Worm (Caenorhabditis elegans) whole organism, mixed stage, embryonic: ENCODE results near the gene srw-16.

Experiments
- M03D4.4 ChIP-seq: sonication (generic microtip); optimal IDR thresholded peaks from 2 replicates; lab custom pipeline; 2017; ENCODE audit warnings: mild to moderate bottlenecking, missing genetic modification characterization, missing compliant biosample characterization
- bed-3 ChIP-seq: fragments of 200-800 bp; sonication (Bioruptor generic); optimal IDR thresholded peaks from 3 replicates; lab custom pipeline; 2018; ENCODE audit warnings: mild to moderate bottlenecking, missing genetic modification characterization, moderate library complexity, missing compliant biosample characterization
- ceh-39 ChIP-seq: fragments of 150-350 bp; optimal IDR thresholded peaks from 2 replicates; lab custom pipeline; 2014; ENCODE audit warnings: missing biosample characterization, missing genetic modification characterization
- ceh-43 ChIP-seq: fragments of 200-800 bp; sonication (Bioruptor generic); optimal IDR thresholded peaks from 2 replicates; lab custom pipeline; 2018; ENCODE audit warnings: mild to moderate bottlenecking, missing genetic modification characterization, moderate library complexity, missing compliant biosample characterization
- ceh-83 ChIP-seq: fragments of 200-800 bp; sonication (Bioruptor generic); optimal IDR thresholded peaks from 2 replicates; lab custom pipeline; 2018; ENCODE audit warnings: mild to moderate bottlenecking, missing genetic modification characterization, missing compliant biosample characterization
- ces-1 ChIP-seq: fragments of 150-350 bp; optimal IDR thresholded peaks from 2 replicates; lab custom pipeline; 2014; ENCODE audit warnings: missing biosample characterization, missing genetic modification reagents, missing genetic modification characterization
- cnd-1 ChIP-seq: fragments of 200-800 bp; sonication (Bioruptor generic); optimal IDR thresholded peaks from 2 replicates; lab custom pipeline; 2018; ENCODE audit warnings: mild to moderate bottlenecking, missing genetic modification characterization, missing compliant biosample characterization
- drap-1 ChIP-seq: fragments of 200-800 bp; sonication (Bioruptor generic); optimal IDR thresholded peaks from 3 replicates; lab custom pipeline; 2018; ENCODE audit warnings: mild to moderate bottlenecking, missing genetic modification characterization, missing compliant biosample characterization
- elt-1 ChIP-seq: sonication (generic microtip); optimal IDR thresholded peaks from 2 replicates; lab custom pipeline; 2017; ENCODE audit warnings: missing genetic modification characterization, mild to moderate bottlenecking, missing compliant biosample characterization, antibody characterized with exemption, moderate library complexity, borderline replicate concordance; ENCODE audit not compliant: insufficient read depth
- elt-3 ChIP-seq: fragments of 150-350 bp; optimal IDR thresholded peaks from 2 replicates; lab custom pipeline; 2014; ENCODE audit warnings: missing biosample characterization, missing genetic modification characterization
- flh-1 ChIP-seq: fragments of 200-800 bp; sonication (Bioruptor generic); optimal IDR thresholded peaks from 2 replicates; lab custom pipeline; 2018; ENCODE audit warnings: mild to moderate bottlenecking, missing genetic modification characterization, moderate library complexity, missing compliant biosample characterization
- ham-2 ChIP-seq: fragments of 200-800 bp; sonication (Bioruptor generic); optimal IDR thresholded peaks from 2 replicates; lab custom pipeline; 2018; ENCODE audit warnings: mild to moderate bottlenecking, missing genetic modification characterization, missing compliant biosample characterization
- lin-13 ChIP-seq: fragments of 150-350 bp; optimal IDR thresholded peaks from 2 replicates; lab custom pipeline; 2014; ENCODE audit warnings: missing biosample characterization, missing genetic modification characterization
- mep-1 ChIP-seq: fragments of 150-350 bp; optimal IDR thresholded peaks from 2 replicates; lab custom pipeline; 2017; ENCODE audit warnings: missing biosample characterization, missing genetic modification reagents, missing genetic modification characterization, inconsistent platforms
- mls-2 ChIP-seq: sonication (generic microtip); optimal IDR thresholded peaks from 2 replicates; lab custom pipeline; 2016; ENCODE audit warnings: mild to moderate bottlenecking, missing genetic modification characterization, moderate library complexity, missing compliant biosample characterization
- nhr-12 ChIP-seq: fragments of 150-350 bp; optimal IDR thresholded peaks from 2 replicates; lab custom pipeline; 2014; ENCODE audit warnings: missing biosample characterization, missing genetic modification characterization
- nhr-2 ChIP-seq: fragments of 150-350 bp; optimal IDR thresholded peaks from 2 replicates; lab custom pipeline; 2014; ENCODE audit warnings: missing biosample characterization, missing genetic modification characterization
- nhr-237 ChIP-seq: fragments of 150-350 bp; optimal IDR thresholded peaks from 2 replicates; lab custom pipeline; 2014; ENCODE audit warnings: missing biosample characterization, missing genetic modification characterization
- nhr-28 ChIP-seq: fragments of 150-350 bp; optimal IDR thresholded peaks from 2 replicates; lab custom pipeline; 2014; ENCODE audit warnings: missing biosample characterization, missing genetic modification characterization
- nhr-76 ChIP-seq: sonication (generic microtip); optimal IDR thresholded peaks from 2 replicates; lab custom pipeline; 2017; ENCODE audit warnings: missing biosample characterization, missing genetic modification characterization
- pha-4 ChIP-seq: fragments of 150-350 bp; optimal IDR thresholded peaks from 2 replicates; lab custom pipeline; 2018; ENCODE audit warnings: missing biosample characterization, missing genetic modification reagents, missing genetic modification characterization
- sem-2 ChIP-seq: fragments of 200-800 bp; sonication (Bioruptor generic); optimal IDR thresholded peaks from 2 replicates; lab custom pipeline; 2018; ENCODE audit warnings: mild to moderate bottlenecking, missing genetic modification characterization, missing compliant biosample characterization
- snpc-4 ChIP-seq: fragments of 150-350 bp; optimal IDR thresholded peaks from 2 replicates; lab custom pipeline; 2014; ENCODE audit warnings: missing biosample characterization, missing genetic modification characterization
- sptf-1 ChIP-seq: sonication (generic microtip); optimal IDR thresholded peaks from 2 replicates; lab custom pipeline; 2017; ENCODE audit warnings: mild to moderate bottlenecking, missing genetic modification characterization, moderate library complexity, missing compliant biosample characterization
- unc-120 ChIP-seq: sonication (generic microtip); optimal IDR thresholded peaks from 2 replicates; lab custom pipeline; 2017; ENCODE audit warnings: missing genetic modification characterization, missing compliant biosample characterization; ENCODE audit not compliant: poor library complexity, severe bottlenecking
- unc-39 ChIP-seq: fragments of 150-350 bp; optimal IDR thresholded peaks from 2 replicates; lab custom pipeline; 2014; ENCODE audit warnings: missing biosample characterization, missing genetic modification characterization
- unc-62 ChIP-seq: fragments of 150-350 bp; optimal IDR thresholded peaks from 2 replicates; lab custom pipeline; 2014; ENCODE audit warnings: missing biosample characterization, missing genetic modification reagents, missing genetic modification characterization
- zip-8 ChIP-seq: fragments of 150-350 bp; optimal IDR thresholded peaks from 2 replicates; lab custom pipeline; 2014; ENCODE audit warnings: missing biosample characterization, missing genetic modification characterization
- ztf-11 ChIP-seq: fragments of 150-350 bp; optimal IDR thresholded peaks from 2 replicates; lab custom pipeline; 2014; ENCODE audit warnings: missing biosample characterization, missing genetic modification characterization

srw-16 gene

DNA sequence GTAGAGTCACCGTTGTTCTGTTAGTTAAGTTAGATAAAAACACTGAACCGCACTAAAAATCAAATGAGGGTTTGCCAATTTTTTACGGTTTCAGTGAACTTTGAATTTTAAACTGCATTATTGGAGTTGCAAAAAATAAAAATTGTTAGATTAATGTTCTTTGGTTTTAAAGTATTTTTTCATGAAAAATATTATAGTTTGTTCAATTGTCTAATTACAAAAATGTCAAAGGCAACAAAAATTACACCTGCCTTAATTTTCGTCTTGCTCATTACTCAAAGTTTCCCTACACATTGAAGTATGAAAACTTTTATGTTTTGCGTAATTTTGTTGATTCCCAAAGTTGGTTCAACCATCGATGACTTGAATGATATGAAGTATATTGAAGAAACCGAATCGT, 36.1 kb upstream of the srw-16 start, which contains the start of gene irld-62:
Gene irld-62 (plus strand): TSS at position 301 of the 400 bp plus-strand sequence.
- TF ChIP-seq nhr-237 (no peak), snpc-4 (tag; lab: Kevin White, UChicago) (no peak), bed-3 (GFP tag; lab: Kevin White, UChicago) (no peak), pha-4 (tag; lab: Kevin White, UChicago) (no peak), drap-1 (GFP tag; lab: Kevin White, UChicago) (no peak), mep-1 (no peak), sem-2 (GFP tag; lab: Kevin White, UChicago) (no peak), unc-120 (tag; lab: Kevin White, UChicago) (no peak), sptf-1 (tag; lab: Kevin White, UChicago) (no peak)
- TF ChIP-seq, all 35 proteins: peak for 0

DNA sequence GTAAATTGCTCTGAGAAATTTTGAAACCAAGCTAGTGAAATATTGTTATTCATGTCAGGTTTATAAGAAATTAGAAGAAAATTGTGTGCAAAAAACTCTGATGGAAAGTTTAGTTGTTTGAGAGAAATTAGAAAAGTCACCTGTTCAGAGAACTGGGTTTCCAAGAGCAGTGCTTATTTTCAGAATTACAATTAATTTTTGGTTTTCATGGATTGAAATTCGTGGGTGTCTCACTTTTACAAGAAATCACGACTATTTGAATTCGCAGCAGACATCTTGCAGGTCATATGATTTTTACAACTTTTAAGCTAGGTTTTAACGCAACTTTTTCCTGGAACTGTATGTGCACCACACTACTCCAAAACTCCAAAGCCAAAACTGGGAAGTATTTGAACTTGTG, 34.4 kb upstream of the srw-16 start, which contains the start of gene srz-10:
Gene srz-10 (minus strand): TSS at position 88 of the 400 bp plus-strand sequence.
- TF ChIP-seq sem-2 (GFP tag; lab: Kevin White, UChicago) (no peak), ceh-39 (tag; lab: Kevin White, UChicago) (no peak), unc-39 (tag; lab: Kevin White, UChicago) (no peak), lin-13 (tag; lab: Kevin White, UChicago) (no peak)

DNA sequence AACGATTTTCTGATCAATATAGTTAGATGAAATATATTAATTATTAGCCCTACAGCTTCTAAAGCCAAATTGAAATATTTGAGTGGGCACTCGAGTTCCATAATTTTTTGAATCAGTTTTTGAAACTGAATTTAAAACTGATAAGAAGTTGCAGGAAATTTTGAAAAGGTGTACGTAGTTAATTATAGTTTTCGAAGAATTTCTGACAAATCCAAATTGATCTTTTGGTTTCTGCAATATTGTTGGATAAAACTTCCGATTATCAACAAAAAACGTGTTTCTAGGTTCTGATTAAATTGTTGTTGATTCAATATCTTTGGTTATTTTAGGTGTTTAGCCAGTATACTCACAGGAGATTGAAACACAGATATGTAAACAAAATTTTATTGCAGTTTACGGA, 32.1 kb upstream of the srw-16 start, which contains the start of gene T26H8.4:
Gene T26H8.4 (minus strand): TSS at position 101 of the 400 bp plus-strand sequence.
- no peak for TF ChIP-seq zip-8 (tag; lab: Kevin White, UChicago)
- no peak for TF ChIP-seq ces-1 (GFP tag; lab: Kevin White, UChicago)
- no peak for TF ChIP-seq elt-1 (tag; lab: Kevin White, UChicago)
- no peak for TF ChIP-seq ceh-39 (tag; lab: Kevin White, UChicago)
- TF ChIP-seq nhr-76 = no peak
- no peak for TF ChIP-seq elt-3 (tag; lab: Kevin White, UChicago)
- no peak for TF ChIP-seq nhr-28 (tag; lab: Kevin White, UChicago)
- no peak for TF ChIP-seq M03D4.4
- TF ChIP-seq unc-62 (GFP tag; lab: Kevin White, UChicago) = no peak
- no peak for TF ChIP-seq unc-120 (tag; lab: Kevin White, UChicago)
- TF ChIP-seq bed-3 (GFP tag; lab: Kevin White, UChicago) = no peak

DNA sequence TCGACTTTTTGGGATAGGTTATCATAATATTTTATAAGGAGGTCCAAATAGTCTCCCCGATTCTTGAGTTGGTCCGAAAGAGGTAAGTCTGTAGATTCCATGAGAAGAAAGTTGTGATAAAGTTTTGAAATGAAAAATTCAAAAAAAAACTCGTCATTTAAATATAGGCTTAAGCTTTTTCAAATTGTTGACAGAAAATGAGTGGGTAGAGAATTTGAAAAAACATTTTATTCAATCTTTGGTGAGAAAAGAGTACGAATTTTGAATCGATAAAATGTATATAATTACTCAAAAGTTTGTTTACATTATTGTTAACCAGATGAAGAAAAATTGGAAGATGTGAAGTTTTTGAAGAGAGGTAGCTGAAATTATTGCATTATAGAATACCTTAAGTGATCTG, 30.8 kb upstream of the srw-16 start, which contains the start of gene T26H8.5:
Gene T26H8.5 (minus strand): TSS at position 101 of the 400 bp plus-strand sequence.
- TF ChIP-seq elt-3 (tag; lab: Kevin White, UChicago) = no peak
- no peak for TF ChIP-seq pha-4 (tag; lab: Kevin White, UChicago)
- TF ChIP-seq ham-2 (GFP tag; lab: Kevin White, UChicago) = no peak
- no peak for TF ChIP-seq ztf-11 (tag; lab: Kevin White, UChicago)
- no peak for TF ChIP-seq ceh-43 (GFP tag; lab: Kevin White, UChicago)
- TF ChIP-seq snpc-4 (tag; lab: Kevin White, UChicago) = no peak
- TF ChIP-seq nhr-2 (tag; lab: Kevin White, UChicago) = no peak
- no peak for TF ChIP-seq unc-62 (GFP tag; lab: Kevin White, UChicago)
- TF ChIP-seq mls-2 = no peak
- no peak for TF ChIP-seq mep-1
- no peak for TF ChIP-seq M03D4.4
- TF ChIP-seq unc-120 (tag; lab: Kevin White, UChicago) = no peak
- no peak for TF ChIP-seq cnd-1 (tag; lab: Kevin White, UChicago)
- TF ChIP-seq nhr-12 (tag; lab: Kevin White, UChicago) = no peak
- no peak for TF ChIP-seq ceh-39 (tag; lab: Kevin White, UChicago)
- no peak for TF ChIP-seq flh-1 (GFP tag; lab: Kevin White, UChicago)

ce11 chrV:15303625-15304024, 29.0 kb upstream of the srw-16 start, which contains the start of gene srx-48:
srx-48 (minus strand) TSS chrV:15303725.
- TF ChIP-seq ceh-83 (GFP tag; lab: Kevin White, UChicago) = no peak

- TF ChIP-seq unc-120 (tag; lab: Kevin White, UChicago) = no peak
Observed at ce11 chrV:15298597-15298996, 23.9 kb upstream of the srw-16 start, which contains the start of gene cpr-3. cpr-3 (minus strand) TSS chrV:15298700.
